Worm (Caenorhabditis elegans) whole organism, L2 larva: ENCODE measurements around the gene nas-23.

Source experiments
- F13H6.1 ChIP-seq: sonication (generic microtip); optimal IDR thresholded peaks from 2 replicates; lab custom pipeline; 2016; ENCODE audit warnings: missing genetic modification characterization, missing compliant biosample characterization
- R02D3.7 ChIP-seq: fragments of 150-350 bp; optimal IDR thresholded peaks from 2 replicates; lab custom pipeline; 2014; ENCODE audit warnings: missing biosample characterization, missing genetic modification characterization
- ZK546.5 ChIP-seq: sonication (generic microtip); optimal IDR thresholded peaks from 2 replicates; lab custom pipeline; 2017; ENCODE audit warnings: missing biosample characterization, missing genetic modification characterization
- alr-1 ChIP-seq: fragments of 150-350 bp; optimal IDR thresholded peaks from 2 replicates; lab custom pipeline; 2014; ENCODE audit warnings: missing biosample characterization, missing genetic modification characterization
- ama-1 ChIP-seq: fragments of 150-350 bp; optimal IDR thresholded peaks from 2 replicates; lab custom pipeline; 2018; ENCODE audit warnings: inconsistent platforms
- blmp-1 ChIP-seq: sonication (generic microtip); optimal IDR thresholded peaks from 2 replicates; lab custom pipeline; 2017; ENCODE audit warnings: missing genetic modification characterization, mild to moderate bottlenecking, missing compliant biosample characterization, antibody characterized with exemption, moderate library complexity; ENCODE audit not compliant: insufficient read depth
- ceh-16 ChIP-seq: fragments of 150-350 bp; optimal IDR thresholded peaks from 2 replicates; lab custom pipeline; 2014; ENCODE audit warnings: missing biosample characterization, missing genetic modification characterization
- crh-2 ChIP-seq: sonication (generic microtip); optimal IDR thresholded peaks from 2 replicates; lab custom pipeline; 2017; ENCODE audit warnings: missing biosample characterization, missing genetic modification characterization
- dmd-4 ChIP-seq: sonication (generic microtip); optimal IDR thresholded peaks from 2 replicates; lab custom pipeline; 2017; ENCODE audit warnings: missing biosample characterization, missing genetic modification characterization
- elt-1 ChIP-seq: fragments of 150-350 bp; optimal IDR thresholded peaks from 2 replicates; lab custom pipeline; 2014; ENCODE audit warnings: missing biosample characterization, missing genetic modification characterization
- elt-3 ChIP-seq: sonication (generic microtip); optimal IDR thresholded peaks from 2 replicates; lab custom pipeline; 2017; ENCODE audit warnings: missing biosample characterization, missing genetic modification characterization
- fos-1 ChIP-seq: fragments of 150-350 bp; optimal IDR thresholded peaks from 2 replicates; lab custom pipeline; 2014; ENCODE audit warnings: missing biosample characterization, missing genetic modification characterization
- gmeb-1 ChIP-seq: fragments of 150-350 bp; optimal IDR thresholded peaks from 2 replicates; lab custom pipeline; 2014; ENCODE audit warnings: missing biosample characterization, missing genetic modification characterization
- lin-11 ChIP-seq: fragments of 150-350 bp; sonication (generic microtip); optimal IDR thresholded peaks from 2 replicates; lab custom pipeline; 2014; ENCODE audit warnings: missing biosample characterization, missing genetic modification characterization, inconsistent platforms, mixed read lengths
- lin-13 ChIP-seq: fragments of 150-350 bp; optimal IDR thresholded peaks from 2 replicates; lab custom pipeline; 2014; ENCODE audit warnings: missing biosample characterization, missing genetic modification reagents, missing genetic modification characterization
- lsy-2 ChIP-seq, 2 experiments: fragments of 150-350 bp in 1 of 2; sonication (generic microtip) in 1 of 2; optimal IDR thresholded peaks; 2 replicates each; lab custom pipeline; 2014 to 2017; ENCODE audit warnings: missing biosample characterization in 2 of 2, missing genetic modification characterization in 2 of 2
- mab-5 ChIP-seq: fragments of 150-350 bp; optimal IDR thresholded peaks from 2 replicates; lab custom pipeline; 2014; ENCODE audit warnings: missing biosample characterization, missing genetic modification characterization
- mbf-1 ChIP-seq: sonication (generic microtip); optimal IDR thresholded peaks from 2 replicates; lab custom pipeline; 2017; ENCODE audit warnings: missing biosample characterization, missing genetic modification characterization
- mdl-1 ChIP-seq, 2 experiments: fragments of 150-350 bp in 1 of 2; sonication (generic microtip) in 1 of 2; optimal IDR thresholded peaks; 2 replicates each; lab custom pipeline; 2017; ENCODE audit warnings: missing biosample characterization in 2 of 2, missing genetic modification characterization in 2 of 2
- nhr-10 ChIP-seq: sonication (generic microtip); optimal IDR thresholded peaks from 2 replicates; lab custom pipeline; 2017; ENCODE audit warnings: missing biosample characterization, missing genetic modification characterization
- nhr-11 ChIP-seq: fragments of 150-350 bp; optimal IDR thresholded peaks from 2 replicates; lab custom pipeline; 2014; ENCODE audit warnings: missing biosample characterization, missing genetic modification characterization
- nhr-129 ChIP-seq: fragments of 150-350 bp; optimal IDR thresholded peaks from 2 replicates; lab custom pipeline; 2014; ENCODE audit warnings: missing biosample characterization, missing genetic modification characterization
- nhr-21 ChIP-seq: fragments of 150-350 bp; optimal IDR thresholded peaks from 2 replicates; lab custom pipeline; 2014; ENCODE audit warnings: missing biosample characterization, missing genetic modification characterization
- nhr-23 ChIP-seq: fragments of 150-350 bp; optimal IDR thresholded peaks from 2 replicates; lab custom pipeline; 2014; ENCODE audit warnings: missing biosample characterization, missing genetic modification reagents, missing genetic modification characterization
- nhr-237 ChIP-seq: fragments of 150-350 bp; optimal IDR thresholded peaks from 2 replicates; lab custom pipeline; 2014; ENCODE audit warnings: missing biosample characterization, missing genetic modification characterization
- nhr-6 ChIP-seq: fragments of 150-350 bp; optimal IDR thresholded peaks from 2 replicates; lab custom pipeline; 2014; ENCODE audit warnings: missing biosample characterization, missing genetic modification characterization
- nhr-77 ChIP-seq: fragments of 150-350 bp; optimal IDR thresholded peaks from 2 replicates; lab custom pipeline; 2014; ENCODE audit warnings: missing biosample characterization, missing genetic modification characterization
- peb-1 ChIP-seq: fragments of 150-350 bp; optimal IDR thresholded peaks from 2 replicates; lab custom pipeline; 2014; ENCODE audit warnings: missing biosample characterization, missing genetic modification characterization
- sma-9 ChIP-seq, 2 experiments: fragments of 150-350 bp in 1 of 2; sonication (generic microtip) in 1 of 2; optimal IDR thresholded peaks; 2 replicates each; lab custom pipeline; 2014 to 2016; ENCODE audit warnings: missing genetic modification characterization in 2 of 2, mild to moderate bottlenecking in 1 of 2, missing biosample characterization in 1 of 2, missing compliant biosample characterization in 1 of 2, missing genetic modification reagents in 1 of 2, moderate library complexity in 1 of 2
- snpc-4 ChIP-seq: fragments of 150-350 bp; optimal IDR thresholded peaks from 2 replicates; lab custom pipeline; 2014; ENCODE audit warnings: missing biosample characterization, missing genetic modification characterization
- unc-39 ChIP-seq: fragments of 150-350 bp; optimal IDR thresholded peaks from 2 replicates; lab custom pipeline; 2014; ENCODE audit warnings: missing biosample characterization, missing genetic modification characterization
- zag-1 ChIP-seq: fragments of 150-350 bp; optimal IDR thresholded peaks from 2 replicates; lab custom pipeline; 2014; ENCODE audit warnings: missing biosample characterization, missing genetic modification characterization
- ztf-1 ChIP-seq: fragments of 200-800 bp; sonication (Bioruptor generic); conservative IDR thresholded peaks from 2 replicates; pipeline ENCODE4 v1.3.6; 2022; ENCODE audit warnings: missing genetic modification characterization, missing compliant biosample characterization
- ztf-11 ChIP-seq: sonication (generic microtip); optimal IDR thresholded peaks from 2 replicates; lab custom pipeline; 2017; ENCODE audit warnings: missing biosample characterization, missing genetic modification characterization
- ztf-4 ChIP-seq: fragments of 150-350 bp; optimal IDR thresholded peaks from 2 replicates; lab custom pipeline; 2014; ENCODE audit warnings: missing biosample characterization, missing genetic modification characterization

The nas-23 gene

DNA sequence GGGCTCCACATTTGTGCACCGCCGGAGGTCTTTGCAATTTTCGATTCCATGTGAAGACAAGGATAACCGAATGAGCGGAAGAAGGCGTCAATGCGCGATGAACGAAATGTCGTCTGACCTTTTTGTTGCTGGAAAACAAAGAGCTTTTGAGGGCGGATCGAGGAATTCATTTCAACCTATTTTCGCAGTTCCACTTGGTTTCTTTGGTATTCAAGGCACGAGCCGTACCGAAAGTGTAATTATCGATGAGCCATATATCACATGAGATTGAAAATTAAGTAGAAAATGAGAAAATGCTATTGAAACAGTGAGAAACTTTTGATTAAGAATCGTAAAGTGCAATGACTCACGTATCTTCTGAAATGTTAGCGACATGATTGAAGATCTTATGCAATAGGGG lies 25.7 kb upstream of the nas-23 start, which contains the start of gene glb-9:
Gene glb-9, minus strand, starts transcription at position 101 of the 400 bp plus-strand sequence.
- TF ChIP-seq ceh-16 (no peak), ztf-1 (no peak), peb-1 (tag; lab: Kevin White, UChicago) (no peak), crh-2 (tag; lab: Kevin White, UChicago) (no peak), nhr-10 (tag; lab: Kevin White, UChicago) (no peak), F13H6.1 (no peak), nhr-11 (tag; lab: Kevin White, UChicago) (no peak), mbf-1 (tag; lab: Kevin White, UChicago) (no peak), zag-1 (tag; lab: Kevin White, UChicago) (no peak), nhr-6 (tag; lab: Kevin White, UChicago) (no peak)

DNA sequence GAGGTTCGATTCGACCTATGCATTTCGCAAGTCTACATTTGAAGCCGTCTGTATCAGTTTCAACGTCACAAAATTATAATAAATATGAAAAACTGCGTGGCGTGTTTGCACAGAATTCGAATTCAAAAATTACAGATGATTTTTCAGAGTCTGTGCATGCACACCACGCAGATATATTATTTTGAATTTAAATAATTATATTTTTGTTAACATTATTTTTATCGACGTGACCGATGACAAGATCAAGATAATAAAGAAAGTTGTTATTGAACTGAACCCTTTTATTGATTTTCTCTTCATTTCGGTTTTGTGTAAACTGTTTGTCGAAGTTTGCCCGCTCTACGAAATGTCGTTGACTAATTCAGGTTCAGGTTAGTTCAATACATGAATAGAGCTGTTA lies 11.5 kb upstream of the nas-23 start, which contains the start of gene C28F5.1:
Gene C28F5.1, plus strand, starts transcription at position 301 of the 400 bp plus-strand sequence.
- TF ChIP-seq ztf-11 (tag; lab: Kevin White, UChicago) (no peak), blmp-1 (no peak), ceh-16 (no peak), elt-1 (tag; lab: Kevin White, UChicago) (no peak), ztf-1 (no peak), mab-5 (tag; lab: Kevin White, UChicago) (no peak), unc-39 (tag; lab: Kevin White, UChicago) (no peak), nhr-237 (tag; lab: Kevin White, UChicago) (no peak), nhr-11 (tag; lab: Kevin White, UChicago) (no peak), lin-11 (no peak), nhr-77 (tag; lab: Kevin White, UChicago) (no peak), lin-13 (GFP tag; lab: Kevin White, UChicago) (no peak)

DNA sequence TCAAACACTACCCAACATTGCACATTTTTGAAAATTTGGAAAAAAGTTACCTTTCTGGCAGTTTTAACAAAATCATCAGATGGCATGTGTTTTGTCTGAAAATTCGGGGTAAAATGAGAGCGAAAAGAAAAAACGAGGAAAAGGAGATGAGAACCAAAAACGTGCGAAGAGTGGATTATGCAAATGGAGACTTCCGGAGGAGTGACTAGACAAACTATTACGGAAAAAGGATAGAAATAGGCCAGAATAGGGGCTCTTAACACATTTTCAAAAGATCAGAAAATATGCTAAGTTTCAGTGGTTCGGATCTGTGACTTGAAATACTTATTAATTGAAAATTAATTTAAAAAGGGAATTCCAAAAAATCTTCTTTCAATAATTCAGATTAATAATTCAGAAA lies 5.9 kb upstream of the nas-23 start, which contains the start of gene srab-14:
Gene srab-14, minus strand, starts transcription at position 101 of the 400 bp plus-strand sequence.
- TF ChIP-seq lsy-2 (tag; optimal IDR thresholded peaks at IDR 0.05; lab: Kevin White, UChicago) (no peak), nhr-11 (tag; lab: Kevin White, UChicago) (no peak), alr-1 (tag; lab: Kevin White, UChicago) (no peak), nhr-21 (no peak), elt-3 (no peak), crh-2 (tag; lab: Kevin White, UChicago) (no peak), unc-39 (tag; lab: Kevin White, UChicago) (no peak), ztf-4 (tag; lab: Kevin White, UChicago) (no peak), gmeb-1 (no peak), ZK546.5 (tag; lab: Kevin White, UChicago) (no peak), nhr-6 (tag; lab: Kevin White, UChicago) (no peak), ama-1 (no peak), nhr-129 (tag; lab: Kevin White, UChicago) (no peak), fos-1 (tag; lab: Kevin White, UChicago) (no peak), zag-1 (tag; lab: Kevin White, UChicago) (no peak)
- TF ChIP-seq, all 48 proteins: peak for 0

DNA sequence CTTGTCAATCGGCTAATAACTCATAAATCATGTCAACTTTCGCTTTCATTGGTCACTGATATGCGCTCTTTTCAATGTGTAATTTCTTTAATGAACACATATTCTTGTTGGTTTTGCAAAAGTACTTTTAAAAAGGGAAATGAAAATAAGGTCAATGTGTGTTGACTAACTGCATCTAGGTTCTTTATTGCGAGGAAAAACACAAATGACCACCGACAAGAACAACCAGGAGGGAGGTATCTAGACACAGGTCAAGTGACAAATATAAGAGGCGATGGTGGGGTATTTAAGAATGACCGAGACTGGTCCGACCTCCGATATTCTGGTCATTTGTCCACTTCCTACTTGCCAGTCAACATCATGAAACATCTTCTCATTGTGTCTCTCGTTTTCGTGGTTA lies 2.6 kb upstream of the nas-23 start, which contains the start of gene spi-1:
Gene spi-1, plus strand, starts transcription at position 178 of the 400 bp plus-strand sequence.
- TF ChIP-seq elt-3 = no peak
- peak; percentile 67 for TF ChIP-seq blmp-1
- TF ChIP-seq, all 48 proteins: peak for 1

DNA sequence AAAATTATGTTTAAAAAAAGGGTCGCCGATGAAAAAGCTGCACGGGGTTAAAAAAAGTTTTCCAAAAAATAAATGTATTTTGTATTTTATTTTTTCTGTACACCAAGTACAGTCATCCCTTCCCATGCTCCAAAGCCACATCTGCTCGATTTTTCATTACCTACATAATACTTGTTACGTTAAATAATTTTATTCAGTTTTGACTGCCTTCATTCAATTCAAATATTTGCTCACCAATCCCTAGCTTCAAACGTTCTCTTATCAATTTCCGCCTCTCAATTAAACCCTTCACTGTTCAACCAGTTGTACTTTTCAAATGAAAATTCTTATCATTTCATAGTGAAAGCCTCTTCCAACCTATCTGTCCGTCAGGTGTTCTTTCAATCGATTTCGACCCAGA lies 656 bp upstream of the nas-23 start, which contains the start of gene R10H1.1:
Gene R10H1.1, plus strand, starts transcription at position 301 of the 400 bp plus-strand sequence.
- no peak for TF ChIP-seq alr-1 (tag; lab: Kevin White, UChicago)
- no peak for TF ChIP-seq ama-1
- TF ChIP-seq nhr-23 (tag; lab: Kevin White, UChicago) = no peak
- no peak for TF ChIP-seq mdl-1 (tag; optimal IDR thresholded peaks at IDR 0.05; lab: Kevin White, UChicago)
- TF ChIP-seq R02D3.7 (tag; lab: Kevin White, UChicago) = no peak
- no peak for TF ChIP-seq dmd-4 (tag; lab: Kevin White, UChicago)
- no peak for TF ChIP-seq nhr-77 (tag; lab: Kevin White, UChicago)
- no peak for TF ChIP-seq lin-13 (GFP tag; lab: Kevin White, UChicago)
- TF ChIP-seq sma-9 (GFP tag; optimal IDR thresholded peaks at IDR 0.05; lab: Kevin White, UChicago) = no peak
- no peak for TF ChIP-seq sma-9 (tag; optimal IDR thresholded peaks at IDR 0.05; lab: Kevin White, UChicago)
- TF ChIP-seq snpc-4 (tag; lab: Kevin White, UChicago) = no peak
